Fruit fly (Drosophila melanogaster) S2 (cell line): ENCODE data around the gene CG5665.

ENCODE experiments used
- CG8478 ChIP-seq: fragments of >200 bp; optimal IDR thresholded peaks from 2 replicates; lab custom pipeline; 2018
- CTCF ChIP-seq, 2 experiments: fragments of >200 bp; optimal IDR thresholded peaks; 2 replicates each; lab custom pipeline; 2018

The CG5665 gene

dm6 chr3L:20353726-20354332 is 4.5 kb upstream of the CG5665 start:
- TF ChIP-seq CG8478 (lab: Kevin White, UChicago): no peak
- TF ChIP-seq CTCF (optimal IDR thresholded peaks at IDR 0.05; lab: Kevin White, UChicago): no peak

- TF ChIP-seq CG8478 (lab: Kevin White, UChicago): no peak
- no peak for TF ChIP-seq CTCF (optimal IDR thresholded peaks at IDR 0.05; lab: Kevin White, UChicago)
Measured at dm6 chr3L:20354363-20354762, 3.9 kb upstream of the CG5665 start.

- TF ChIP-seq CG8478 (lab: Kevin White, UChicago) (no peak), CTCF (optimal IDR thresholded peaks at IDR 0.05; lab: Kevin White, UChicago) (no peak)
Measured at dm6 chr3L:20354872-20355271, 3.4 kb upstream of the CG5665 start.

- TF ChIP-seq CTCF (optimal IDR thresholded peaks at IDR 0.05; lab: Kevin White, UChicago) (no peak), CG8478 (lab: Kevin White, UChicago) (no peak)
Measured at dm6 chr3L:20356613-20357012, 1.7 kb upstream of the CG5665 start, which contains the start of gene kin17. kin17 (plus strand) TSS chr3L:20356807.

dm6 chr3L:20361389-20361788 is 3.1 kb downstream of the CG5665 start, which contains the start of gene Prim2:
Prim2 (minus strand) TSS chr3L:20361585.
- TF ChIP-seq CTCF (optimal IDR thresholded peaks at IDR 0.05; lab: Kevin White, UChicago) (no peak), CG8478 (lab: Kevin White, UChicago) (no peak)

dm6 chr3L:20366074-20366473 is 7.8 kb downstream of the CG5665 start:
- TF ChIP-seq CTCF (optimal IDR thresholded peaks at IDR 0.05; lab: Kevin White, UChicago) (no peak), CG8478 (lab: Kevin White, UChicago) (no peak)

- no peak for TF ChIP-seq CTCF (optimal IDR thresholded peaks at IDR 0.05; lab: Kevin White, UChicago)
- no peak for TF ChIP-seq CG8478 (lab: Kevin White, UChicago)
Measured at dm6 chr3L:20366674-20367372, 8.5 kb downstream of the CG5665 start, which contains the start of the genes Toll-9 and in. Toll-9 (minus strand) TSS chr3L:20366724. in (plus strand) TSS chr3L:20367198.

- TF ChIP-seq CTCF (optimal IDR thresholded peaks at IDR 0.05; lab: Kevin White, UChicago) (no peak), CG8478 (lab: Kevin White, UChicago) (no peak)
Measured at dm6 chr3L:20370013-20370412, 11.7 kb downstream of the CG5665 start, which contains the start of gene CG13247. CG13247 (plus strand) TSS chr3L:20370313.

- TF ChIP-seq CTCF (optimal IDR thresholded peaks at IDR 0.05; lab: Kevin White, UChicago): no peak
- TF ChIP-seq CG8478 (lab: Kevin White, UChicago): no peak
Measured at dm6 chr3L:20375467-20375866, 17.2 kb downstream of the CG5665 start.

- TF ChIP-seq CG8478 (lab: Kevin White, UChicago) (no peak), CTCF (optimal IDR thresholded peaks at IDR 0.05; lab: Kevin White, UChicago) (no peak)
Measured at dm6 chr3L:20375878-20376563, 17.7 kb downstream of the CG5665 start, which contains the start of the genes Ide and RhoBTB. Ide (minus strand) TSS chr3L:20375896. RhoBTB (plus strand) TSS chr3L:20376242.

dm6 chr3L:20376564-20376920 is 18.2 kb downstream of the CG5665 start:
- TF ChIP-seq CTCF (optimal IDR thresholded peaks at IDR 0.05; lab: Kevin White, UChicago) (no peak), CG8478 (lab: Kevin White, UChicago) (no peak)

- TF ChIP-seq CG8478 (lab: Kevin White, UChicago): no peak
- TF ChIP-seq CTCF (optimal IDR thresholded peaks at IDR 0.05; lab: Kevin White, UChicago): no peak
Measured at dm6 chr3L:20379496-20379895, 21.2 kb downstream of the CG5665 start.

- TF ChIP-seq CG8478 (lab: Kevin White, UChicago) (no peak), CTCF (optimal IDR thresholded peaks at IDR 0.05; lab: Kevin White, UChicago) (no peak)
Measured at dm6 chr3L:20384086-20384810, 25.9 kb downstream of the CG5665 start, which contains the start of the genes CG5498 and fbl. CG5498 (minus strand) TSS chr3L:20384109. fbl (plus strand) TSS chr3L:20384429.

- no peak for TF ChIP-seq CTCF (optimal IDR thresholded peaks at IDR 0.05; lab: Kevin White, UChicago)
- TF ChIP-seq CG8478 (lab: Kevin White, UChicago): no peak
Measured at dm6 chr3L:20385006-20385405, 26.7 kb downstream of the CG5665 start.
